Fruit fly (Drosophila melanogaster) whole organism, prepupa: Measurements from ENCODE around the gene CG4452.

Experiments
- Blimp-1 ChIP-seq: fragments of 200-800 bp; sonication (Bioruptor generic); optimal IDR thresholded peaks from 3 replicates; lab custom pipeline; 2017; ENCODE audit warnings: missing biosample characterization, missing genetic modification characterization, mild to moderate bottlenecking, moderate library complexity, missing genetic modification reagents
- CG10631 ChIP-seq: fragments of 200-800 bp; sonication (Bioruptor generic); optimal IDR thresholded peaks from 2 replicates; lab custom pipeline; 2016; ENCODE audit warnings: missing biosample characterization, missing genetic modification characterization
- CG10669 ChIP-seq: fragments of 200-800 bp; sonication (Bioruptor generic); optimal IDR thresholded peaks from 3 replicates; lab custom pipeline; 2018; ENCODE audit warnings: missing biosample characterization, mild to moderate bottlenecking, missing genetic modification characterization, moderate library complexity
- CG11762 ChIP-seq: fragments of 200-800 bp; sonication (Bioruptor generic); optimal IDR thresholded peaks from 3 replicates; lab custom pipeline; 2016; ENCODE audit warnings: missing biosample characterization, missing genetic modification characterization; ENCODE audit not compliant: insufficient read depth
- CG11902 ChIP-seq: fragments of 200-800 bp; sonication (Bioruptor generic); optimal IDR thresholded peaks from 3 replicates; lab custom pipeline; 2016; ENCODE audit warnings: missing biosample characterization, missing genetic modification characterization
- CG15336 ChIP-seq: fragments of 200-800 bp; sonication (Bioruptor generic); IDR thresholded peaks from 2 replicates; pipeline ENCODE4 v1.3.6; 2022; ENCODE audit warnings: missing biosample characterization, missing genetic modification characterization
- CG1621 ChIP-seq: fragments of 200-800 bp; sonication (Bioruptor generic); optimal IDR thresholded peaks from 3 replicates; lab custom pipeline; 2018; ENCODE audit warnings: missing biosample characterization, mild to moderate bottlenecking, missing genetic modification characterization
- CG16779 ChIP-seq: fragments of 200-800 bp; sonication (Bioruptor generic); optimal IDR thresholded peaks from 3 replicates; lab custom pipeline; 2017; ENCODE audit warnings: missing biosample characterization, mild to moderate bottlenecking, missing genetic modification characterization
- CG3032 ChIP-seq: fragments of 200-800 bp; optimal IDR thresholded peaks from 2 replicates; lab custom pipeline; 2019; ENCODE audit warnings: missing biosample characterization, mild to moderate bottlenecking, missing genetic modification characterization, moderate library complexity
- CG31627 ChIP-seq: fragments of 200-800 bp; sonication (Bioruptor generic); optimal IDR thresholded peaks from 3 replicates; lab custom pipeline; 2016; ENCODE audit warnings: missing biosample characterization, missing genetic modification characterization
- CG32006 ChIP-seq: fragments of 200-800 bp; sonication (Bioruptor generic); optimal IDR thresholded peaks from 3 replicates; lab custom pipeline; 2017; ENCODE audit warnings: missing biosample characterization, mild to moderate bottlenecking, missing genetic modification characterization
- CG34406 ChIP-seq: fragments of 200-800 bp; sonication (Bioruptor generic); optimal IDR thresholded peaks from 3 replicates; lab custom pipeline; 2016; ENCODE audit warnings: missing biosample characterization, missing genetic modification characterization
- CG3919 ChIP-seq: fragments of 200-800 bp; sonication (Bioruptor generic); optimal IDR thresholded peaks from 3 replicates; lab custom pipeline; 2016; ENCODE audit warnings: missing biosample characterization, missing genetic modification characterization
- CG4318 ChIP-seq: fragments of 200-800 bp; sonication (Bioruptor generic); optimal IDR thresholded peaks from 3 replicates; lab custom pipeline; 2017; ENCODE audit warnings: missing biosample characterization, mild to moderate bottlenecking, missing genetic modification characterization
- CG6163 ChIP-seq: fragments of 200-800 bp; sonication (Bioruptor generic); IDR thresholded peaks from 3 replicates; pipeline ENCODE4 v1.3.6; 2022; ENCODE audit warnings: missing biosample characterization, missing genetic modification characterization
- CG6792 ChIP-seq: fragments of 200-800 bp; sonication (Bioruptor generic); optimal IDR thresholded peaks from 3 replicates; lab custom pipeline; 2016; ENCODE audit warnings: missing biosample characterization, missing genetic modification characterization
- CG6854 ChIP-seq: fragments of 200-800 bp; sonication (Bioruptor generic); optimal IDR thresholded peaks from 2 replicates; lab custom pipeline; 2017; ENCODE audit warnings: missing biosample characterization, mild to moderate bottlenecking, missing genetic modification characterization
- CG7368 ChIP-seq: fragments of 200-800 bp; sonication (Bioruptor generic); optimal IDR thresholded peaks from 3 replicates; lab custom pipeline; 2016; ENCODE audit warnings: missing biosample characterization, missing genetic modification characterization
- CG8319 ChIP-seq: fragments of 200-800 bp; sonication (Bioruptor generic); optimal IDR thresholded peaks from 3 replicates; lab custom pipeline; 2016; ENCODE audit warnings: missing biosample characterization, missing genetic modification characterization
- CG8632 ChIP-seq: fragments of 200-800 bp; sonication (Bioruptor generic); optimal IDR thresholded peaks from 3 replicates; lab custom pipeline; 2016; ENCODE audit warnings: missing biosample characterization, missing genetic modification characterization
- Eip75B ChIP-seq: fragments of 200-800 bp; sonication (Bioruptor generic); optimal IDR thresholded peaks from 3 replicates; lab custom pipeline; 2016; ENCODE audit warnings: missing biosample characterization, missing genetic modification characterization
- Eip78C ChIP-seq: fragments of 200-800 bp; sonication (Bioruptor generic); peaks from one replicate; lab custom pipeline; 2016; ENCODE audit warnings: missing biosample characterization, missing genetic modification characterization
- Eip93F ChIP-seq: fragments of 200-800 bp; sonication (Bioruptor generic); optimal IDR thresholded peaks from 2 replicates; lab custom pipeline; 2016; ENCODE audit warnings: missing biosample characterization, mild to moderate bottlenecking, missing genetic modification characterization
- Ets21C ChIP-seq: fragments of 200-800 bp; sonication (Bioruptor generic); optimal IDR thresholded peaks from 3 replicates; lab custom pipeline; 2016; ENCODE audit warnings: missing biosample characterization, missing genetic modification characterization
- Ets96B ChIP-seq: fragments of 200-800 bp; optimal IDR thresholded peaks from 2 replicates; lab custom pipeline; 2019; ENCODE audit warnings: missing biosample characterization, mild to moderate bottlenecking, missing genetic modification characterization, moderate library complexity
- Gug ChIP-seq: fragments of 200-800 bp; sonication (Bioruptor generic); IDR thresholded peaks from 2 replicates; pipeline ENCODE4 v1.3.6; 2022; ENCODE audit warnings: missing biosample characterization, missing genetic modification characterization
- Hr38 ChIP-seq: sonication (Bioruptor generic); optimal IDR thresholded peaks from 2 replicates; lab custom pipeline; 2016; ENCODE audit warnings: missing biosample characterization, missing genetic modification characterization
- Hr4 ChIP-seq: fragments of 200-800 bp; sonication (Bioruptor generic); optimal IDR thresholded peaks from 3 replicates; lab custom pipeline; 2016; ENCODE audit warnings: missing biosample characterization, missing genetic modification characterization
- Lpt ChIP-seq: fragments of 200-800 bp; sonication (Bioruptor generic); optimal IDR thresholded peaks from 3 replicates; lab custom pipeline; 2016; ENCODE audit warnings: missing biosample characterization, missing genetic modification characterization
- Met ChIP-seq: fragments of 200-800 bp; sonication (Bioruptor generic); optimal IDR thresholded peaks from 3 replicates; lab custom pipeline; 2016; ENCODE audit warnings: missing biosample characterization, missing genetic modification characterization
- OdsH ChIP-seq: fragments of 200-800 bp; sonication (Bioruptor generic); optimal IDR thresholded peaks from 3 replicates; lab custom pipeline; 2016; ENCODE audit warnings: missing biosample characterization, missing genetic modification characterization
- Smox ChIP-seq: fragments of 200-800 bp; sonication (Bioruptor generic); optimal IDR thresholded peaks from 3 replicates; lab custom pipeline; 2016; ENCODE audit warnings: missing biosample characterization, missing genetic modification characterization
- Sox102F ChIP-seq: fragments of 200-800 bp; sonication (Bioruptor generic); optimal IDR thresholded peaks from 2 replicates; lab custom pipeline; 2016; ENCODE audit warnings: missing biosample characterization, mild to moderate bottlenecking, missing genetic modification characterization
- Sox14 ChIP-seq: fragments of 200-800 bp; sonication (Bioruptor generic); optimal IDR thresholded peaks from 3 replicates; lab custom pipeline; 2016; ENCODE audit warnings: missing biosample characterization, missing genetic modification characterization
- Sox15 ChIP-seq: fragments of 200-800 bp; sonication (Bioruptor generic); optimal IDR thresholded peaks from 3 replicates; lab custom pipeline; 2016; ENCODE audit warnings: missing biosample characterization, missing genetic modification characterization
- achi ChIP-seq: fragments of 200-800 bp; sonication (Bioruptor generic); optimal IDR thresholded peaks from 3 replicates; lab custom pipeline; 2016; ENCODE audit warnings: missing biosample characterization, missing genetic modification characterization
- acj6 ChIP-seq: fragments of 200-800 bp; sonication (Bioruptor generic); optimal IDR thresholded peaks from 3 replicates; lab custom pipeline; 2016; ENCODE audit warnings: missing biosample characterization, missing genetic modification characterization
- cyc ChIP-seq: fragments of 200-800 bp; sonication (Bioruptor generic); optimal IDR thresholded peaks from 3 replicates; lab custom pipeline; 2016; ENCODE audit warnings: missing biosample characterization, missing genetic modification characterization
- dac ChIP-seq: fragments of 200-800 bp; sonication (Bioruptor generic); optimal IDR thresholded peaks from 2 replicates; lab custom pipeline; 2017; ENCODE audit warnings: missing biosample characterization, mild to moderate bottlenecking, missing genetic modification characterization
- dsx ChIP-seq: fragments of 200-800 bp; optimal IDR thresholded peaks from 3 replicates; lab custom pipeline; 2019; ENCODE audit warnings: missing biosample characterization, mild to moderate bottlenecking, missing genetic modification characterization, moderate library complexity; ENCODE audit not compliant: poor library complexity, severe bottlenecking
- esn ChIP-seq: fragments of 200-800 bp; sonication (Bioruptor generic); optimal IDR thresholded peaks from 2 replicates; lab custom pipeline; 2016; ENCODE audit warnings: missing biosample characterization, mild to moderate bottlenecking, missing genetic modification characterization, moderate library complexity
- fd85E ChIP-seq: fragments of 200-800 bp; sonication (Bioruptor generic); optimal IDR thresholded peaks from 3 replicates; lab custom pipeline; 2016; ENCODE audit warnings: missing biosample characterization, missing genetic modification characterization
- fkh ChIP-seq: fragments of 200-800 bp; sonication (Bioruptor generic); optimal IDR thresholded peaks from 3 replicates; lab custom pipeline; 2017; ENCODE audit warnings: missing biosample characterization, mild to moderate bottlenecking, missing genetic modification characterization, moderate library complexity
- lz ChIP-seq: fragments of 200-800 bp; sonication (Bioruptor generic); optimal IDR thresholded peaks from 3 replicates; lab custom pipeline; 2016; ENCODE audit warnings: missing biosample characterization, missing genetic modification characterization
- salr ChIP-seq, 2 experiments: fragments of 200-800 bp; sonication (Bioruptor generic); optimal IDR thresholded peaks; 3 replicates each; lab custom pipeline; 2016 to 2018; ENCODE audit warnings: missing biosample characterization in 2 of 2, missing genetic modification characterization in 2 of 2, mild to moderate bottlenecking in 1 of 2
- spab ChIP-seq: fragments of 200-800 bp; sonication (Bioruptor generic); optimal IDR thresholded peaks from 2 replicates; lab custom pipeline; 2017; ENCODE audit warnings: missing biosample characterization, mild to moderate bottlenecking, missing genetic modification characterization, missing genetic modification reagents
- ss ChIP-seq, 2 experiments: fragments of 200-800 bp; sonication (Bioruptor generic); optimal IDR thresholded peaks; 2 replicates in 1 of 2; 3 replicates in 1 of 2; lab custom pipeline; 2017 to 2018; ENCODE audit warnings: mild to moderate bottlenecking in 2 of 2, missing biosample characterization in 2 of 2, missing genetic modification characterization in 2 of 2, moderate library complexity in 1 of 2
- svp ChIP-seq: fragments of 200-800 bp; sonication (Bioruptor generic); peaks from one replicate; lab custom pipeline; 2016; ENCODE audit warnings: missing biosample characterization, missing genetic modification characterization
- topi ChIP-seq: fragments of 200-800 bp; sonication (Bioruptor generic); optimal IDR thresholded peaks from 3 replicates; lab custom pipeline; 2016; ENCODE audit warnings: missing biosample characterization, missing genetic modification characterization
- vri ChIP-seq: fragments of 200-800 bp; sonication (Bioruptor generic); optimal IDR thresholded peaks from 3 replicates; lab custom pipeline; 2016; ENCODE audit warnings: missing biosample characterization, mild to moderate bottlenecking, missing genetic modification characterization

Gene CG4452

dm6 chr3L:9396704-9397103 lies 29.5 kb downstream of the CG4452 start:
- TF ChIP-seq CG1621 (tag; lab: Kevin White, UChicago) = peak; percentile 76
- TF ChIP-seq svp (GFP tag; lab: Kevin White, UChicago) = peak; percentile 40
- peak in 1 of 2 experiments; percentile 19 for TF ChIP-seq ss (GFP tag; optimal IDR thresholded peaks at IDR 0.05; lab: Kevin White, UChicago)
- TF ChIP-seq vri (GFP tag; lab: Kevin White, UChicago) = no peak
- TF ChIP-seq Sox14 = peak; percentile 21
- TF ChIP-seq CG16779 (tag; lab: Kevin White, UChicago) = no peak
- TF ChIP-seq CG8319 (GFP tag; lab: Kevin White, UChicago) = no peak
- no peak for TF ChIP-seq esn (GFP tag; lab: Kevin White, UChicago)
- TF ChIP-seq dac (GFP tag; lab: Kevin White, UChicago) = no peak
- no peak for TF ChIP-seq Blimp-1 (GFP tag; lab: Kevin White, UChicago)

dm6 chr3L:9397156-9397555 lies 30.0 kb downstream of the CG4452 start:
- peak; percentile 45 for TF ChIP-seq svp (GFP tag; lab: Kevin White, UChicago)
- TF ChIP-seq Smox (GFP tag; lab: Kevin White, UChicago) = no peak
- no peak for TF ChIP-seq CG8632
- no peak for TF ChIP-seq Met (GFP tag; lab: Kevin White, UChicago)
- no peak for TF ChIP-seq fd85E (GFP tag; lab: Kevin White, UChicago)
- TF ChIP-seq CG3032 = no peak
- TF ChIP-seq CG6854 = no peak
- TF ChIP-seq Ets96B = no peak
- TF ChIP-seq CG32006 (GFP tag; lab: Kevin White, UChicago) = no peak
- peak; percentile 16 for TF ChIP-seq CG10631
- peak; percentile 1 for TF ChIP-seq CG7368 (GFP tag; lab: Kevin White, UChicago)
- no peak for TF ChIP-seq Eip75B (GFP tag; lab: Kevin White, UChicago)
- TF ChIP-seq CG3919 (GFP tag; lab: Kevin White, UChicago) = no peak
- TF ChIP-seq CG31627 (GFP tag; lab: Kevin White, UChicago) = no peak
- TF ChIP-seq Sox15 (GFP tag; lab: Kevin White, UChicago) = no peak
- no peak for TF ChIP-seq CG6792 (GFP tag; lab: Kevin White, UChicago)
- no peak for TF ChIP-seq Eip93F (GFP tag; lab: Kevin White, UChicago)
- no peak for TF ChIP-seq CG1621 (tag; lab: Kevin White, UChicago)
- peak; percentile 25 for TF ChIP-seq Eip78C (GFP tag; lab: Kevin White, UChicago)
- no peak for TF ChIP-seq CG11902 (GFP tag; lab: Kevin White, UChicago)
- no peak for TF ChIP-seq CG15336 (GFP tag; lab: Robert Waterston, UW)
- TF ChIP-seq achi (GFP tag; lab: Kevin White, UChicago) = no peak
- TF ChIP-seq dsx = no peak
- TF ChIP-seq Blimp-1 (GFP tag; lab: Kevin White, UChicago) = no peak
- TF ChIP-seq CG11762 (GFP tag; lab: Kevin White, UChicago) = no peak
- no peak for TF ChIP-seq CG10669 (GFP tag; lab: Kevin White, UChicago)
- TF ChIP-seq cyc (GFP tag; lab: Kevin White, UChicago) = no peak
- TF ChIP-seq ss (GFP tag; optimal IDR thresholded peaks at IDR 0.05; lab: Kevin White, UChicago) = no peak
- no peak for TF ChIP-seq Hr4
- TF ChIP-seq acj6 (GFP tag; lab: Kevin White, UChicago) = no peak
- no peak for TF ChIP-seq salr (GFP tag; optimal IDR thresholded peaks at IDR 0.05; lab: Kevin White, UChicago)
- no peak for TF ChIP-seq Gug (GFP tag; lab: Robert Waterston, UW)
- TF ChIP-seq Sox102F (GFP tag; lab: Kevin White, UChicago) = no peak
- TF ChIP-seq Hr38 (GFP tag; lab: Kevin White, UChicago) = no peak
- TF ChIP-seq CG16779 (tag; lab: Kevin White, UChicago) = peak; percentile 4
- TF ChIP-seq topi (GFP tag; lab: Kevin White, UChicago) = no peak
- peak; percentile 23 for TF ChIP-seq spab (GFP tag; lab: Kevin White, UChicago)
- peak; percentile 4 for TF ChIP-seq OdsH (GFP tag; lab: Kevin White, UChicago)
- TF ChIP-seq Lpt = no peak
- no peak for TF ChIP-seq Ets21C (GFP tag; lab: Kevin White, UChicago)
- peak; percentile 57; the same call in 2 of the 3 replicates for TF ChIP-seq CG6163 (GFP tag; lab: Robert Waterston, UW)
- TF ChIP-seq fkh (GFP tag; lab: Kevin White, UChicago) = peak; percentile 93
- TF ChIP-seq CG34406 = no peak
- no peak for TF ChIP-seq lz (GFP tag; lab: Kevin White, UChicago)
- no peak for TF ChIP-seq CG4318
